Fruit fly (Drosophila melanogaster): Measurements from ENCODE around the gene bc10.

The bc10 gene

dm6 chr3L:5603860-5604415, 38.9 kb downstream of the bc10 start, which contains the start of gene TM9SF3 (continued):
- TF ChIP-seq chinmo (GFP tag; IDR thresholded peaks at IDR 0.05; ENCODE audit: partially characterized antibody), result 0 out of 4 replicates have a peak, but pooled peaks have one; percentile 38
- peak; percentile 94 for TF ChIP-seq CG2116 (GFP tag; optimal IDR thresholded peaks at IDR 0.05)
- peak; percentile 85; the same call in 2 of the 3 replicates for TF ChIP-seq CG14860 (GFP tag; IDR thresholded peaks at IDR 0.05; ENCODE audit: partially characterized antibody)
- no peak for TF ChIP-seq kni (GFP tag; optimal IDR thresholded peaks at IDR 0.05)
- TF ChIP-seq Six4 (GFP tag; optimal IDR thresholded peaks at IDR 0.05), result no peak
- TF ChIP-seq org-1 (GFP tag; optimal IDR thresholded peaks at IDR 0.05), result no peak
- TF ChIP-seq CG10543 (GFP tag; optimal IDR thresholded peaks at IDR 0.05), result no peak
- TF ChIP-seq E2f2 (GFP tag; IDR thresholded peaks at IDR 0.05), result peak; percentile 92
- TF ChIP-seq Ssrp (tag; optimal IDR thresholded peaks at IDR 0.05), result no peak
- TF ChIP-seq CG14710 (tag; optimal IDR thresholded peaks at IDR 0.05), result peak; percentile 68
- no peak for TF ChIP-seq NfI (GFP tag; optimal IDR thresholded peaks at IDR 0.05)
- no peak for TF ChIP-seq CG12219 (GFP tag; optimal IDR thresholded peaks at IDR 0.05)
- peak; percentile 20 for TF ChIP-seq chn (GFP tag; optimal IDR thresholded peaks at IDR 0.05)
- TF ChIP-seq CG17186 (GFP tag; optimal IDR thresholded peaks at IDR 0.05), result peak; percentile 57
- no peak for TF ChIP-seq CG8281 (tag; optimal IDR thresholded peaks at IDR 0.05)
- no peak for TF ChIP-seq salm (tag; optimal IDR thresholded peaks at IDR 0.05)
- no peak for TF ChIP-seq dan (GFP tag; IDR thresholded peaks at IDR 0.05)
- TF ChIP-seq mam (GFP tag; optimal IDR thresholded peaks at IDR 0.05), result peak; percentile 46
- peak; percentile 83 for TF ChIP-seq inv (GFP tag; IDR thresholded peaks at IDR 0.05; ENCODE audit: partially characterized antibody)
- no peak for TF ChIP-seq Camta (GFP tag; optimal IDR thresholded peaks at IDR 0.05)
- peak; percentile 26 for TF ChIP-seq yki (optimal IDR thresholded peaks at IDR 0.05)
- TF ChIP-seq Bteb2 (GFP tag; optimal IDR thresholded peaks at IDR 0.05), result no peak
- TF ChIP-seq luna (GFP tag; optimal IDR thresholded peaks at IDR 0.05), result no peak
- no peak for TF ChIP-seq Optix (GFP tag; IDR thresholded peaks at IDR 0.05)
- TF ChIP-seq Deaf1 (tag; optimal IDR thresholded peaks at IDR 0.05), result no peak
- TF ChIP-seq CG10321 (GFP tag; IDR thresholded peaks at IDR 0.05), result no peak
- no peak for TF ChIP-seq CG4707 (GFP tag; optimal IDR thresholded peaks at IDR 0.05)
- peak; percentile 21 for TF ChIP-seq CG18619 (GFP tag; optimal IDR thresholded peaks at IDR 0.05)
- no peak for TF ChIP-seq CG15601 (tag; optimal IDR thresholded peaks at IDR 0.05)
- no peak for TF ChIP-seq kah (GFP tag; optimal IDR thresholded peaks at IDR 0.05)
- TF ChIP-seq Max (GFP tag; optimal IDR thresholded peaks at IDR 0.05), result peak; percentile 46
- TF ChIP-seq sima (GFP tag; optimal IDR thresholded peaks at IDR 0.05), result no peak
- TF ChIP-seq hb (GFP tag; IDR thresholded peaks at IDR 0.05; ENCODE audit: partially characterized antibody), result peak; percentile 85
- no peak for TF ChIP-seq ci (GFP tag; IDR thresholded peaks at IDR 0.05)
- TF ChIP-seq CG31441 (GFP tag; IDR thresholded peaks at IDR 0.05), result peak; percentile 87
- TF ChIP-seq pita (GFP tag; optimal IDR thresholded peaks at IDR 0.05), result no peak
- no peak for TF ChIP-seq fd96Cb (tag; optimal IDR thresholded peaks at IDR 0.05)
- TF ChIP-seq CG10147 (GFP tag; optimal IDR thresholded peaks at IDR 0.05), result peak; percentile 25
- no peak for TF ChIP-seq gce (GFP tag; IDR thresholded peaks at IDR 0.05)
- peak; percentile 88 for TF ChIP-seq CG7963 (GFP tag; IDR thresholded peaks at IDR 0.05; ENCODE audit: partially characterized antibody)
- TF ChIP-seq Bdp1 (GFP tag; optimal IDR thresholded peaks at IDR 0.05), result no peak
- no peak for TF ChIP-seq CG2875 (GFP tag; optimal IDR thresholded peaks at IDR 0.05)
- no peak for TF ChIP-seq CG11456 (GFP tag; IDR thresholded peaks at IDR 0.05)
- TF ChIP-seq CG4328 (GFP tag; optimal IDR thresholded peaks at IDR 0.05), result no peak
- no peak for TF ChIP-seq BtbVII (GFP tag; optimal IDR thresholded peaks at IDR 0.05)
- peak; percentile 84 for TF ChIP-seq bbx (GFP tag; IDR thresholded peaks at IDR 0.05; ENCODE audit: partially characterized antibody)
- TF ChIP-seq CG11695 (GFP tag; IDR thresholded peaks at IDR 0.05), result no peak
- no peak for TF ChIP-seq eyg (GFP tag; optimal IDR thresholded peaks at IDR 0.05)
- TF ChIP-seq unc-4 (GFP tag; IDR thresholded peaks at IDR 0.05; ENCODE audit: partially characterized antibody), result peak; percentile 88
- TF ChIP-seq CG9437 (GFP tag; optimal IDR thresholded peaks at IDR 0.05), result peak; percentile 11
